Fruit fly (Drosophila melanogaster) whole organism, embryonic: Measurements from ENCODE around the gene CG3546.

Experiments
- ATbp ChIP-seq: fragments of 200-800 bp; sonication (Bioruptor generic); optimal IDR thresholded peaks from 2 replicates; lab custom pipeline; 2017; ENCODE audit warnings: missing biosample characterization, mild to moderate bottlenecking, missing genetic modification characterization, missing genetic modification reagents
- Abd-B ChIP-seq: fragments of 200-800 bp; sonication (Bioruptor generic); optimal IDR thresholded peaks from 2 replicates; lab custom pipeline; 2018; ENCODE audit warnings: missing biosample characterization, mild to moderate bottlenecking, missing genetic modification characterization, moderate library complexity
- Bgb ChIP-seq: fragments of 200-800 bp; sonication (Bioruptor generic); IDR thresholded peaks from 2 replicates; pipeline ENCODE4 v1.3.6; 2022; ENCODE audit warnings: missing biosample characterization, missing genetic modification characterization; ENCODE audit not compliant: partially characterized antibody
- Blimp-1 ChIP-seq: fragments of 200-800 bp; sonication (Bioruptor generic); optimal IDR thresholded peaks from 3 replicates; lab custom pipeline; 2018; ENCODE audit warnings: missing biosample characterization, missing genetic modification characterization, mild to moderate bottlenecking, moderate library complexity, missing genetic modification reagents
- CG11085 ChIP-seq: fragments of 200-800 bp; sonication (Bioruptor generic); IDR thresholded peaks from 2 replicates; pipeline ENCODE4 v1.3.6; 2022; ENCODE audit warnings: missing biosample characterization, missing genetic modification characterization
- CG11398 ChIP-seq: fragments of 200-800 bp; sonication (Bioruptor generic); optimal IDR thresholded peaks from 2 replicates; lab custom pipeline; 2016; ENCODE audit warnings: missing biosample characterization, missing genetic modification characterization
- CG11456 ChIP-seq: fragments of 200-800 bp; sonication (Bioruptor generic); IDR thresholded peaks from 3 replicates; pipeline ENCODE4 v1.3.6; 2022; ENCODE audit warnings: missing biosample characterization, missing genetic modification characterization
- CG12391 ChIP-seq: fragments of 200-800 bp; sonication (Bioruptor generic); optimal IDR thresholded peaks from 3 replicates; lab custom pipeline; 2018; ENCODE audit warnings: missing biosample characterization, mild to moderate bottlenecking, missing genetic modification characterization, moderate library complexity
- CG12942 ChIP-seq: fragments of 200-800 bp; sonication (Bioruptor generic); optimal IDR thresholded peaks from 3 replicates; lab custom pipeline; 2016; ENCODE audit warnings: missing biosample characterization, missing genetic modification characterization
- CG14710 ChIP-seq: fragments of 200-800 bp; sonication (Bioruptor generic); optimal IDR thresholded peaks from 3 replicates; lab custom pipeline; 2019; ENCODE audit warnings: missing biosample characterization, mild to moderate bottlenecking, missing genetic modification characterization, moderate library complexity
- CG15479 ChIP-seq: fragments of 200-800 bp; sonication (Bioruptor generic); optimal IDR thresholded peaks from 3 replicates; lab custom pipeline; 2019; ENCODE audit warnings: missing biosample characterization, mild to moderate bottlenecking, missing genetic modification characterization, moderate library complexity
- CG16815 ChIP-seq: fragments of 200-800 bp; sonication (Bioruptor generic); optimal IDR thresholded peaks from 3 replicates; lab custom pipeline; 2017; ENCODE audit warnings: missing biosample characterization, mild to moderate bottlenecking, missing genetic modification characterization
- CG17359 ChIP-seq: fragments of 200-800 bp; sonication (Bioruptor generic); optimal IDR thresholded peaks from 3 replicates; lab custom pipeline; 2018; ENCODE audit warnings: missing biosample characterization, mild to moderate bottlenecking, missing genetic modification characterization, moderate library complexity
- CG2875 ChIP-seq: fragments of 200-800 bp; sonication (Bioruptor generic); optimal IDR thresholded peaks from 2 replicates; lab custom pipeline; 2017; ENCODE audit warnings: missing biosample characterization, mild to moderate bottlenecking, missing genetic modification characterization, missing genetic modification reagents
- CG2889 ChIP-seq: fragments of 200-800 bp; sonication (Bioruptor generic); IDR thresholded peaks from 3 replicates; pipeline ENCODE4 v1.3.6; 2022; ENCODE audit warnings: missing biosample characterization, missing genetic modification characterization
- CG30403 ChIP-seq: fragments of 200-800 bp; sonication (Bioruptor generic); optimal IDR thresholded peaks from 3 replicates; lab custom pipeline; 2016; ENCODE audit warnings: missing biosample characterization, missing genetic modification characterization
- CG32772 ChIP-seq: fragments of 200-800 bp; sonication (Bioruptor generic); IDR thresholded peaks from 2 replicates; pipeline ENCODE4 v1.3.6; 2022; ENCODE audit warnings: missing biosample characterization, missing genetic modification characterization
- CG43689 ChIP-seq: fragments of 200-800 bp; sonication (Bioruptor generic); IDR thresholded peaks from 2 replicates; pipeline ENCODE4 v1.3.6; 2022; ENCODE audit warnings: missing biosample characterization, missing genetic modification characterization
- CG5245 ChIP-seq: fragments of 200-800 bp; sonication (Bioruptor generic); optimal IDR thresholded peaks from 3 replicates; lab custom pipeline; 2016; ENCODE audit warnings: missing biosample characterization, missing genetic modification characterization
- CG7372 ChIP-seq: fragments of 200-800 bp; sonication (Bioruptor generic); IDR thresholded peaks from 2 replicates; pipeline ENCODE4 v1.3.6; 2022; ENCODE audit warnings: missing biosample characterization, missing genetic modification characterization
- CG7963 ChIP-seq: fragments of 200-800 bp; sonication (Bioruptor generic); IDR thresholded peaks from 3 replicates; pipeline ENCODE4 v1.3.6; 2022; ENCODE audit warnings: missing biosample characterization, missing genetic modification characterization; ENCODE audit not compliant: partially characterized antibody
- CG8089 ChIP-seq: fragments of 200-800 bp; sonication (Bioruptor generic); optimal IDR thresholded peaks from 3 replicates; lab custom pipeline; 2016; ENCODE audit warnings: missing biosample characterization, missing genetic modification characterization
- CG8944 ChIP-seq: fragments of 200-800 bp; sonication (Bioruptor generic); optimal IDR thresholded peaks from 3 replicates; lab custom pipeline; 2016; ENCODE audit warnings: missing biosample characterization, missing genetic modification characterization
- Dek ChIP-seq: fragments of 200-800 bp; sonication (Bioruptor generic); optimal IDR thresholded peaks from 3 replicates; lab custom pipeline; 2019; ENCODE audit warnings: missing biosample characterization, mild to moderate bottlenecking, missing genetic modification characterization, moderate library complexity
- HmgD ChIP-seq: fragments of 200-800 bp; sonication (Bioruptor generic); optimal IDR thresholded peaks from 3 replicates; lab custom pipeline; 2016; ENCODE audit warnings: missing biosample characterization, missing genetic modification characterization
- MESR4 ChIP-seq: fragments of 200-800 bp; sonication (Bioruptor generic); optimal IDR thresholded peaks from 2 replicates; lab custom pipeline; 2018; ENCODE audit warnings: missing biosample characterization, mild to moderate bottlenecking, missing genetic modification characterization, moderate library complexity
- Myb ChIP-seq: fragments of 200-800 bp; sonication (Bioruptor generic); optimal IDR thresholded peaks from 2 replicates; lab custom pipeline; 2016; ENCODE audit warnings: missing biosample characterization, missing genetic modification characterization
- Pdp1 ChIP-seq, 2 experiments: fragments of 200-800 bp; sonication (Bioruptor generic); optimal IDR thresholded peaks; 3 replicates each; lab custom pipeline; 2016; ENCODE audit warnings: missing biosample characterization in 2 of 2, missing genetic modification characterization in 2 of 2, mild to moderate bottlenecking in 1 of 2, moderate library complexity in 1 of 2
- Ptx1 ChIP-seq: fragments of 200-800 bp; sonication (Bioruptor generic); IDR thresholded peaks from 2 replicates; pipeline ENCODE4 v1.3.6; 2022; ENCODE audit warnings: missing biosample characterization, missing genetic modification characterization
- Usf ChIP-seq: fragments of 200-800 bp; sonication (Bioruptor generic); optimal IDR thresholded peaks from 2 replicates; lab custom pipeline; 2017; ENCODE audit warnings: missing genotype, missing biosample characterization, missing genetic modification characterization
- Xbp1 ChIP-seq: fragments of 200-800 bp; sonication (Bioruptor generic); optimal IDR thresholded peaks from 3 replicates; lab custom pipeline; 2016; ENCODE audit warnings: missing biosample characterization, mild to moderate bottlenecking, missing genetic modification characterization
- YL-1 ChIP-seq: fragments of 200-800 bp; sonication (Bioruptor generic); optimal IDR thresholded peaks from 3 replicates; lab custom pipeline; 2017; ENCODE audit warnings: missing biosample characterization, mild to moderate bottlenecking, missing genetic modification characterization
- bowl ChIP-seq: fragments of 200-800 bp; sonication (Bioruptor generic); IDR thresholded peaks from 2 replicates; pipeline ENCODE4 v1.3.6; 2022; ENCODE audit warnings: missing biosample characterization, missing genetic modification characterization
- btn ChIP-seq: fragments of 200-800 bp; sonication (Bioruptor generic); optimal IDR thresholded peaks from 2 replicates; lab custom pipeline; 2016; ENCODE audit warnings: missing biosample characterization, missing genetic modification characterization
- chn ChIP-seq: fragments of 200-800 bp; sonication (Bioruptor generic); optimal IDR thresholded peaks from 2 replicates; lab custom pipeline; 2016; ENCODE audit warnings: missing biosample characterization, missing genetic modification characterization
- dm ChIP-seq: fragments of 200-800 bp; sonication (Bioruptor generic); optimal IDR thresholded peaks from 3 replicates; lab custom pipeline; 2016; ENCODE audit warnings: missing biosample characterization, missing genetic modification characterization
- eyg ChIP-seq: fragments of 200-800 bp; sonication (Bioruptor generic); optimal IDR thresholded peaks from 3 replicates; lab custom pipeline; 2016; ENCODE audit warnings: missing biosample characterization, missing genetic modification characterization
- gem ChIP-seq: fragments of 200-800 bp; sonication (Bioruptor generic); optimal IDR thresholded peaks from 2 replicates; lab custom pipeline; 2019; ENCODE audit warnings: missing biosample characterization, mild to moderate bottlenecking, missing genetic modification characterization, moderate library complexity
- gfzf ChIP-seq: fragments of 200-800 bp; sonication (Bioruptor generic); optimal IDR thresholded peaks from 2 replicates; lab custom pipeline; 2016; ENCODE audit warnings: missing biosample characterization, mild to moderate bottlenecking, missing genetic modification characterization, moderate library complexity
- ind ChIP-seq: fragments of 200-800 bp; sonication (Bioruptor generic); optimal IDR thresholded peaks from 3 replicates; lab custom pipeline; 2016; ENCODE audit warnings: missing biosample characterization, missing genetic modification characterization
- lab ChIP-seq: fragments of 200-800 bp; sonication (Bioruptor generic); optimal IDR thresholded peaks from 3 replicates; lab custom pipeline; 2017; ENCODE audit warnings: missing biosample characterization, missing genetic modification characterization, mild to moderate bottlenecking, moderate library complexity, missing genetic modification reagents
- maf-S ChIP-seq: fragments of 200-800 bp; sonication (Bioruptor generic); optimal IDR thresholded peaks from 2 replicates; lab custom pipeline; 2016; ENCODE audit warnings: missing biosample characterization, missing genetic modification characterization
- org-1 ChIP-seq: fragments of 200-800 bp; sonication (Bioruptor generic); optimal IDR thresholded peaks from 2 replicates; lab custom pipeline; 2017; ENCODE audit warnings: missing biosample characterization, missing genetic modification characterization
- pzg ChIP-seq: fragments of 200-800 bp; sonication (Bioruptor generic); optimal IDR thresholded peaks from 3 replicates; lab custom pipeline; 2018; ENCODE audit warnings: missing biosample characterization, mild to moderate bottlenecking, missing genetic modification characterization, moderate library complexity
- row ChIP-seq: fragments of 200-800 bp; sonication (Bioruptor generic); IDR thresholded peaks from 3 replicates; pipeline ENCODE4 v1.3.6; 2022; ENCODE audit warnings: missing biosample characterization, missing genetic modification characterization
- shn ChIP-seq: fragments of 200-800 bp; sonication (Bioruptor generic); optimal IDR thresholded peaks from 3 replicates; lab custom pipeline; 2016; ENCODE audit warnings: missing biosample characterization, missing genetic modification characterization
- slou ChIP-seq: fragments of 200-800 bp; sonication (Bioruptor generic); optimal IDR thresholded peaks from 3 replicates; lab custom pipeline; 2016; ENCODE audit warnings: missing biosample characterization, missing genetic modification characterization
- slp2 ChIP-seq: fragments of 200-800 bp; sonication (Bioruptor generic); optimal IDR thresholded peaks from 2 replicates; lab custom pipeline; 2016; ENCODE audit warnings: missing biosample characterization, missing genetic modification characterization
- tap ChIP-seq: fragments of 200-800 bp; optimal IDR thresholded peaks from 3 replicates; lab custom pipeline; 2019; ENCODE audit warnings: missing biosample characterization, mild to moderate bottlenecking, missing genetic modification characterization, moderate library complexity
- trem ChIP-seq: fragments of 200-800 bp; optimal IDR thresholded peaks from 3 replicates; lab custom pipeline; 2019; ENCODE audit warnings: missing biosample characterization, mild to moderate bottlenecking, missing genetic modification characterization, moderate library complexity

The CG3546 gene

DNA sequence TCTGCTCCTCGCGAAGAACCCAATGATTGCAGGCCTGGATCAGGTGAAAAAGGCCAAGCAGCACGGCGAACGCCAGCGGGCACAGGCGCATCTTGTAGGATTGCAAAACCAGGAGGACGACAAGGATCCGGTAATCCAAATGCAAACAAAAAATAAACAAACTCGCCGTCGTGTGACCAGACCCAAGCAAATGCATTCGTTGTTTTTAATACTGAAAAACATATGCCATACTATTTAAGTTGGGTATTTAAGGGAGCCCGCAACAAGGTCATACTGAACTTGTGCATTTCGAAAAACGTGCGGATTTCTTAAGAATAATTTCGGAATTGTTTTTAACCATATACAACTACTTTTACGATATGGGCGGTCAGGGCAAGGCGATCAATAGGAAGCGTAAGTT lies 6.2 kb upstream of the CG3546 start, which contains the start of the genes CG11436 and CG3527 (continued):
- TF ChIP-seq CG14710 (tag; lab: Kevin White, UChicago) (peak; percentile 5), dm (peak; percentile 7), YL-1 (peak; percentile 31), gfzf (peak; percentile 86), maf-S (no peak), CG15479 (GFP tag; lab: Kevin White, UChicago) (no peak), CG2889 (no peak), trem (peak; percentile 33), Blimp-1 (GFP tag; lab: Kevin White, UChicago) (no peak), CG12942 (GFP tag; lab: Kevin White, UChicago) (no peak), pzg (GFP tag; lab: Kevin White, UChicago) (peak; percentile 66), lab (GFP tag; lab: Kevin White, UChicago) (no peak), MESR4 (GFP tag; lab: Kevin White, UChicago) (peak; percentile 72), Pdp1 (GFP tag; optimal IDR thresholded peaks at IDR 0.05; lab: Kevin White, UChicago) (peak in 1 of 2 experiments; percentile 30), CG11398 (GFP tag; lab: Kevin White, UChicago) (no peak), Myb (GFP tag; lab: Kevin White, UChicago) (peak; percentile 45), CG43689 (GFP tag; lab: Robert Waterston, UW) (no peak)
- TF ChIP-seq, all 482 proteins: peak for 25

DNA sequence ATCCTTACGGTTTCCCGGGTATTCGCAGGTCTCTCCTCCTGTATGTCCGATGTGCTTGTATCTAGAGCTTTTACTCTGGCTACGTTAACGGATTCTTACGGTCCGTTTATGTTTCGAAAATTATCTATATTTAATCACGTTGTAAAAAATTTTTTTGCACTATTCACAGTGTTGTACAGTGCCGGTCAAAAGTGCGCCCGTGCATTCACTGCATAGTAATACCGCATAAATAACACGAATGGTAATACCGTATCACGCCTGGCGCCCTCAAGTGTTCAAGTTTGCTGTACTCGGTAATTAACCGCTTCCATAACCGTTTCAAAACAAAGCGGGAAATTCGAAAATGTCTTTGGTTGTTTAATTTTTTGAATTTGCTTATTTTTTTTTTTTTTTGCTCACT lies 3.9 kb upstream of the CG3546 start, which contains the start of gene CG11444:
Gene CG11444 (minus strand): TSS at position 400 of the 400 bp plus-strand sequence.
- TF ChIP-seq CG30403 (GFP tag; lab: Kevin White, UChicago) (peak; percentile 43), slp2 (no peak), Bgb (GFP tag; lab: Robert Waterston, UW) (peak; percentile 22; the same call in 1 of the 2 replicates), org-1 (no peak), eyg (GFP tag; lab: Kevin White, UChicago) (peak; percentile 24), gem (tag; lab: Kevin White, UChicago) (no peak), HmgD (GFP tag; lab: Kevin White, UChicago) (peak; percentile 67), CG11456 (GFP tag; lab: Robert Waterston, UW) (0 out of 3 replicates have a peak, but pooled peaks have one; percentile 34), shn (GFP tag; lab: Kevin White, UChicago) (peak; percentile 43), CG5245 (GFP tag; lab: Kevin White, UChicago) (peak; percentile 26), CG12391 (peak; percentile 47), slou (no peak), CG8089 (GFP tag; lab: Kevin White, UChicago) (no peak), Abd-B (peak; percentile 5), tap (tag; lab: Kevin White, UChicago) (no peak), maf-S (peak; percentile 36), ind (GFP tag; lab: Kevin White, UChicago) (peak; percentile 17), Pdp1 (GFP tag; optimal IDR thresholded peaks at IDR 0.05; lab: Kevin White, UChicago) (peak; percentile 51 to 79), bowl (GFP tag; lab: Robert Waterston, UW) (no peak), CG8944 (GFP tag; lab: Kevin White, UChicago) (peak; percentile 5), row (GFP tag; lab: Robert Waterston, UW) (peak; percentile 28; the same call in 1 of the 3 replicates), CG32772 (GFP tag; lab: Robert Waterston, UW) (peak; percentile 45), ATbp (GFP tag; lab: Kevin White, UChicago) (no peak), CG7372 (GFP tag; lab: Robert Waterston, UW) (no peak), CG16815 (no peak), CG17359 (tag; lab: Kevin White, UChicago) (peak; percentile 27), Dek (tag; lab: Kevin White, UChicago) (peak; percentile 15), chn (GFP tag; lab: Kevin White, UChicago) (no peak), Ptx1 (GFP tag; lab: Robert Waterston, UW) (peak; percentile 25; the same call in 1 of the 2 replicates), btn (no peak), CG2875 (no peak), CG7963 (GFP tag; lab: Robert Waterston, UW) (no peak), CG11085 (no peak), Xbp1 (peak; percentile 61), CG11398 (GFP tag; lab: Kevin White, UChicago) (no peak), Usf (GFP tag; lab: Kevin White, UChicago) (peak; percentile 13)
